Fruit fly (Drosophila melanogaster) whole organism, embryonic: ENCODE measurements around the gene yellow-f.

Source experiments
- Atf3 ChIP-seq: fragments of 200-800 bp; sonication (Bioruptor generic); optimal IDR thresholded peaks from 3 replicates; lab custom pipeline; 2016; ENCODE audit warnings: missing biosample characterization, missing genetic modification characterization
- B-H1 ChIP-seq: fragments of 200-800 bp; sonication (Bioruptor generic); IDR thresholded peaks from 3 replicates; pipeline ENCODE4 v1.3.6; 2022; ENCODE audit warnings: missing biosample characterization, missing genetic modification characterization
- B-H2 ChIP-seq: fragments of 200-800 bp; sonication (Bioruptor generic); optimal IDR thresholded peaks from 2 replicates; lab custom pipeline; 2018; ENCODE audit warnings: missing biosample characterization, mild to moderate bottlenecking, missing genetic modification characterization
- CG10979 ChIP-seq: fragments of 200-800 bp; sonication (Bioruptor generic); optimal IDR thresholded peaks from 2 replicates; lab custom pipeline; 2018; ENCODE audit warnings: missing biosample characterization, mild to moderate bottlenecking, missing genetic modification characterization, moderate library complexity
- CG11398 ChIP-seq: fragments of 200-800 bp; sonication (Bioruptor generic); optimal IDR thresholded peaks from 2 replicates; lab custom pipeline; 2016; ENCODE audit warnings: missing biosample characterization, missing genetic modification characterization
- CG12104 ChIP-seq: fragments of 200-800 bp; sonication (Bioruptor generic); optimal IDR thresholded peaks from 3 replicates; lab custom pipeline; 2016; ENCODE audit warnings: missing biosample characterization, missing genetic modification characterization
- CG12236 ChIP-seq: fragments of 200-800 bp; sonication (Bioruptor generic); optimal IDR thresholded peaks from 2 replicates; lab custom pipeline; 2016; ENCODE audit warnings: missing biosample characterization, missing genetic modification characterization
- CG13296 ChIP-seq: fragments of 200-800 bp; sonication (Bioruptor generic); optimal IDR thresholded peaks from 3 replicates; lab custom pipeline; 2018; ENCODE audit warnings: missing biosample characterization, mild to moderate bottlenecking, missing genetic modification characterization
- CG13894 ChIP-seq: fragments of 200-800 bp; sonication (Bioruptor generic); optimal IDR thresholded peaks from 3 replicates; lab custom pipeline; 2018; ENCODE audit warnings: missing biosample characterization, mild to moderate bottlenecking, missing genetic modification characterization, moderate library complexity
- CG14050 ChIP-seq: fragments of 200-800 bp; sonication (Bioruptor generic); IDR thresholded peaks from 3 replicates; pipeline ENCODE4 v1.3.6; 2022; ENCODE audit warnings: missing biosample characterization, missing genetic modification characterization
- CG1529 ChIP-seq: fragments of 200-800 bp; sonication (Bioruptor generic); optimal IDR thresholded peaks from 3 replicates; lab custom pipeline; 2018; ENCODE audit warnings: missing biosample characterization, missing genetic modification characterization
- CG1603 ChIP-seq: fragments of 200-800 bp; sonication (Bioruptor generic); optimal IDR thresholded peaks from 2 replicates; lab custom pipeline; 2019; ENCODE audit warnings: missing biosample characterization, mild to moderate bottlenecking, missing genetic modification characterization, moderate library complexity
- CG17802 ChIP-seq: fragments of 200-800 bp; sonication (Bioruptor generic); optimal IDR thresholded peaks from 2 replicates; lab custom pipeline; 2018; ENCODE audit warnings: missing biosample characterization, mild to moderate bottlenecking, missing genetic modification characterization, moderate library complexity
- CG18476 ChIP-seq: fragments of 200-800 bp; sonication (Bioruptor generic); optimal IDR thresholded peaks from 2 replicates; lab custom pipeline; 2016; ENCODE audit warnings: missing biosample characterization, mild to moderate bottlenecking, missing genetic modification characterization
- CG2129 ChIP-seq: fragments of 200-800 bp; sonication (Bioruptor generic); IDR thresholded peaks from 2 replicates; pipeline ENCODE4 v1.3.6; 2022; ENCODE audit warnings: missing biosample characterization, missing genetic modification characterization; ENCODE audit not compliant: partially characterized antibody
- CG31365 ChIP-seq: fragments of 200-800 bp; sonication (Bioruptor generic); optimal IDR thresholded peaks from 2 replicates; lab custom pipeline; 2018; ENCODE audit warnings: missing biosample characterization, mild to moderate bottlenecking, missing genetic modification characterization
- CG7271 ChIP-seq: fragments of 200-800 bp; sonication (Bioruptor generic); optimal IDR thresholded peaks from 2 replicates; lab custom pipeline; 2018; ENCODE audit warnings: missing biosample characterization, mild to moderate bottlenecking, missing genetic modification characterization, moderate library complexity
- CG7372 ChIP-seq: fragments of 200-800 bp; sonication (Bioruptor generic); IDR thresholded peaks from 2 replicates; pipeline ENCODE4 v1.3.6; 2022; ENCODE audit warnings: missing biosample characterization, missing genetic modification characterization
- Dek ChIP-seq: fragments of 200-800 bp; sonication (Bioruptor generic); optimal IDR thresholded peaks from 3 replicates; lab custom pipeline; 2019; ENCODE audit warnings: missing biosample characterization, mild to moderate bottlenecking, missing genetic modification characterization, moderate library complexity
- Ets97D ChIP-seq: fragments of 200-800 bp; sonication (Bioruptor generic); optimal IDR thresholded peaks from 3 replicates; lab custom pipeline; 2016; ENCODE audit warnings: missing biosample characterization, missing genetic modification characterization
- GATAe ChIP-seq: fragments of 200-800 bp; sonication (Bioruptor generic); conservative IDR thresholded peaks from 2 replicates; pipeline ENCODE4 v1.3.6; 2022; ENCODE audit warnings: missing biosample characterization, missing genetic modification characterization
- H15 ChIP-seq: fragments of 200-800 bp; sonication (Bioruptor generic); IDR thresholded peaks from 3 replicates; pipeline ENCODE4 v1.3.6; 2022; ENCODE audit warnings: missing biosample characterization, missing genetic modification characterization
- Hsf ChIP-seq: fragments of 200-800 bp; sonication (Bioruptor generic); optimal IDR thresholded peaks from 3 replicates; lab custom pipeline; 2016; ENCODE audit warnings: missing biosample characterization, missing genetic modification characterization
- Mrtf ChIP-seq: fragments of 200-800 bp; sonication (Bioruptor generic); IDR thresholded peaks from 3 replicates; pipeline ENCODE4 v1.3.6; 2022; ENCODE audit warnings: missing biosample characterization, missing genetic modification characterization
- NFAT ChIP-seq: fragments of 200-800 bp; sonication (Bioruptor generic); IDR thresholded peaks from 2 replicates; pipeline ENCODE4 v1.3.6; 2022; ENCODE audit warnings: missing biosample characterization, missing genetic modification characterization
- Nf-YB ChIP-seq: fragments of 200-800 bp; sonication (Bioruptor generic); optimal IDR thresholded peaks from 3 replicates; lab custom pipeline; 2019; ENCODE audit warnings: missing biosample characterization, mild to moderate bottlenecking, missing genetic modification characterization, moderate library complexity
- Oli ChIP-seq: fragments of 200-800 bp; sonication (Bioruptor generic); optimal IDR thresholded peaks from 2 replicates; lab custom pipeline; 2018; ENCODE audit warnings: missing biosample characterization, mild to moderate bottlenecking, missing genetic modification characterization, moderate library complexity
- Scr ChIP-seq: fragments of 200-800 bp; sonication (Bioruptor generic); IDR thresholded peaks from 2 replicates; pipeline ENCODE4 v1.3.6; 2022; ENCODE audit warnings: missing biosample characterization, missing genetic modification characterization; ENCODE audit not compliant: partially characterized antibody
- ab ChIP-seq: fragments of 200-800 bp; sonication (Bioruptor generic); optimal IDR thresholded peaks from 2 replicates; lab custom pipeline; 2016; ENCODE audit warnings: missing biosample characterization, missing genetic modification characterization
- al ChIP-seq: fragments of 200-800 bp; sonication (Bioruptor generic); IDR thresholded peaks from 2 replicates; pipeline ENCODE4 v1.3.6; 2022; ENCODE audit warnings: missing biosample characterization, missing genetic modification characterization
- bcd ChIP-seq: fragments of 200-800 bp; sonication (Bioruptor generic); optimal IDR thresholded peaks from 2 replicates; lab custom pipeline; 2017; ENCODE audit warnings: missing biosample characterization, mild to moderate bottlenecking, missing genetic modification characterization
- bowl ChIP-seq: fragments of 200-800 bp; sonication (Bioruptor generic); IDR thresholded peaks from 2 replicates; pipeline ENCODE4 v1.3.6; 2022; ENCODE audit warnings: missing biosample characterization, missing genetic modification characterization
- caup ChIP-seq: fragments of 200-800 bp; sonication (Bioruptor generic); optimal IDR thresholded peaks from 3 replicates; lab custom pipeline; 2017; ENCODE audit warnings: missing biosample characterization, mild to moderate bottlenecking, missing genetic modification characterization, moderate library complexity; ENCODE audit not compliant: severe bottlenecking
- chif ChIP-seq, 2 experiments: fragments of 200-800 bp; sonication (Bioruptor generic); optimal IDR thresholded peaks; 3 replicates each; lab custom pipeline; 2016; ENCODE audit warnings: missing biosample characterization in 2 of 2, missing genetic modification characterization in 2 of 2
- dysf ChIP-seq: fragments of 200-800 bp; sonication (Bioruptor generic); IDR thresholded peaks from 3 replicates; pipeline ENCODE4 v1.3.6; 2022; ENCODE audit warnings: missing biosample characterization, missing genetic modification characterization
- fd96Cb ChIP-seq: fragments of 200-800 bp; sonication (Bioruptor generic); optimal IDR thresholded peaks from 2 replicates; lab custom pipeline; 2018; ENCODE audit warnings: missing biosample characterization, mild to moderate bottlenecking, missing genetic modification characterization, moderate library complexity
- gro ChIP-seq: fragments of 200-800 bp; sonication (Bioruptor generic); optimal IDR thresholded peaks from 2 replicates; lab custom pipeline; 2016; ENCODE audit warnings: missing biosample characterization, missing genetic modification characterization
- ham ChIP-seq: fragments of 200-800 bp; sonication (Bioruptor generic); IDR thresholded peaks from 2 replicates; pipeline ENCODE4 v1.3.6; 2022; ENCODE audit warnings: missing biosample characterization, missing genetic modification characterization
- inv ChIP-seq: fragments of 200-800 bp; sonication (Bioruptor generic); IDR thresholded peaks from 2 replicates; pipeline ENCODE4 v1.3.6; 2022; ENCODE audit warnings: missing biosample characterization, missing genetic modification characterization; ENCODE audit not compliant: partially characterized antibody
- kah ChIP-seq: fragments of 200-800 bp; sonication (Bioruptor generic); optimal IDR thresholded peaks from 2 replicates; lab custom pipeline; 2018; ENCODE audit warnings: missing biosample characterization, mild to moderate bottlenecking, missing genetic modification characterization
- maf-S ChIP-seq: fragments of 200-800 bp; sonication (Bioruptor generic); optimal IDR thresholded peaks from 2 replicates; lab custom pipeline; 2016; ENCODE audit warnings: missing biosample characterization, missing genetic modification characterization
- org-1 ChIP-seq: fragments of 200-800 bp; sonication (Bioruptor generic); optimal IDR thresholded peaks from 2 replicates; lab custom pipeline; 2017; ENCODE audit warnings: missing biosample characterization, missing genetic modification characterization
- pfk ChIP-seq: fragments of 200-800 bp; sonication (Bioruptor generic); optimal IDR thresholded peaks from 2 replicates; lab custom pipeline; 2018; ENCODE audit warnings: missing biosample characterization, mild to moderate bottlenecking, missing genetic modification characterization, moderate library complexity
- ranshi ChIP-seq: fragments of 200-800 bp; sonication (Bioruptor generic); IDR thresholded peaks from 2 replicates; pipeline ENCODE4 v1.3.6; 2022; ENCODE audit warnings: missing biosample characterization, missing genetic modification characterization
- sens ChIP-seq: fragments of 200-800 bp; sonication (Bioruptor generic); peaks from one replicate; lab custom pipeline; 2016; ENCODE audit warnings: missing biosample characterization, missing genetic modification characterization
- sisA ChIP-seq: fragments of 200-800 bp; sonication (Bioruptor generic); IDR thresholded peaks from 2 replicates; pipeline ENCODE4 v1.3.6; 2022; ENCODE audit warnings: missing biosample characterization, missing genetic modification characterization
- twi ChIP-seq: fragments of 200-800 bp; optimal IDR thresholded peaks from 2 replicates; lab custom pipeline; 2019; ENCODE audit warnings: missing biosample characterization, mild to moderate bottlenecking, missing genetic modification characterization, moderate library complexity
- vnd ChIP-seq: fragments of 200-800 bp; sonication (Bioruptor generic); IDR thresholded peaks from 3 replicates; pipeline ENCODE4 v1.3.6; 2022; ENCODE audit warnings: missing biosample characterization, missing genetic modification characterization; ENCODE audit not compliant: partially characterized antibody
- zen2 ChIP-seq: fragments of 200-800 bp; sonication (Bioruptor generic); IDR thresholded peaks from 3 replicates; pipeline ENCODE4 v1.3.6; 2022; ENCODE audit warnings: missing biosample characterization, missing genetic modification characterization; ENCODE audit not compliant: partially characterized antibody

The yellow-f gene

dm6 chr3R:12981334-12982166 lies 11.5 kb downstream of the yellow-f start (continued):
- TF ChIP-seq B-H2 (GFP tag; lab: Kevin White, UChicago): no peak
- TF ChIP-seq CG12236 (GFP tag; lab: Kevin White, UChicago): no peak
- TF ChIP-seq org-1 (GFP tag; lab: Kevin White, UChicago): peak; percentile 37
- TF ChIP-seq Scr (GFP tag; lab: Robert Waterston, UW): no peak
- no peak for TF ChIP-seq CG11398 (GFP tag; lab: Kevin White, UChicago)
- peak; percentile 47 for TF ChIP-seq Nf-YB (GFP tag; lab: Kevin White, UChicago)
- peak; percentile 22 for TF ChIP-seq CG1603
- peak; percentile 27 for TF ChIP-seq caup (GFP tag; lab: Kevin White, UChicago)
- no peak for TF ChIP-seq CG13894 (tag; lab: Kevin White, UChicago)
- TF ChIP-seq CG14050 (GFP tag; lab: Robert Waterston, UW): no peak; the same call in 2 of the 3 replicates
- no peak for TF ChIP-seq twi (tag; lab: Kevin White, UChicago)
- peak; percentile 51 for TF ChIP-seq CG13296 (GFP tag; lab: Kevin White, UChicago)
- no peak for TF ChIP-seq pfk (GFP tag; lab: Kevin White, UChicago)
- peak; percentile 59; the same call in 1 of the 3 replicates for TF ChIP-seq Mrtf
- TF ChIP-seq fd96Cb (tag; lab: Kevin White, UChicago): peak; percentile 51
- TF ChIP-seq NFAT (GFP tag; lab: Robert Waterston, UW): 0 out of 2 replicates have a peak, but pooled peaks have one; percentile 13
- TF ChIP-seq zen2 (GFP tag; lab: Robert Waterston, UW): no peak
- peak; percentile 69 for TF ChIP-seq Oli (tag; lab: Kevin White, UChicago)
- peak; percentile 47; the same call in 1 of the 3 replicates for TF ChIP-seq B-H1 (GFP tag; lab: Robert Waterston, UW)
- TF ChIP-seq GATAe (GFP tag; lab: Robert Waterston, UW): no peak
- no peak for TF ChIP-seq CG7372 (GFP tag; lab: Robert Waterston, UW)
- peak; percentile 78 for TF ChIP-seq CG12104 (GFP tag; lab: Kevin White, UChicago)
- peak; percentile 71 for TF ChIP-seq dysf (GFP tag; lab: Robert Waterston, UW)
- no peak for TF ChIP-seq ab (GFP tag; lab: Kevin White, UChicago)
- TF ChIP-seq kah (GFP tag; lab: Kevin White, UChicago): no peak
- peak; percentile 71 for TF ChIP-seq bcd
- peak; percentile 57 for TF ChIP-seq sisA (GFP tag; lab: Robert Waterston, UW)
- TF ChIP-seq CG10979 (tag; lab: Kevin White, UChicago): peak; percentile 70
- no peak for TF ChIP-seq Dek
- no peak for TF ChIP-seq Ets97D (GFP tag; lab: Kevin White, UChicago)
- TF ChIP-seq chif (GFP tag; optimal IDR thresholded peaks at IDR 0.05; lab: Kevin White, UChicago): peak in 1 of 2 experiments; percentile 29
- no peak for TF ChIP-seq inv
- TF ChIP-seq ham (GFP tag; lab: Robert Waterston, UW): no peak
- peak; percentile 23 for TF ChIP-seq CG1529 (GFP tag; lab: Kevin White, UChicago)
- peak; percentile 11 for TF ChIP-seq CG7271
- no peak for TF ChIP-seq CG2129 (GFP tag; lab: Robert Waterston, UW)
- TF ChIP-seq ranshi (GFP tag; lab: Robert Waterston, UW): peak; percentile 41; the same call in 1 of the 2 replicates
- TF ChIP-seq vnd (GFP tag; lab: Robert Waterston, UW): no peak
- TF ChIP-seq maf-S: no peak
- TF ChIP-seq gro (GFP tag; lab: Kevin White, UChicago): no peak
- peak; percentile 44 for TF ChIP-seq Hsf (GFP tag; lab: Kevin White, UChicago)
- TF ChIP-seq bowl (GFP tag; lab: Robert Waterston, UW): no peak
- peak; percentile 44 for TF ChIP-seq Atf3 (GFP tag; lab: Kevin White, UChicago)
- no peak for TF ChIP-seq CG31365 (tag; lab: Kevin White, UChicago)
- TF ChIP-seq sens: peak; percentile 80
- TF ChIP-seq CG17802 (tag; lab: Kevin White, UChicago): no peak
- no peak for TF ChIP-seq H15 (GFP tag; lab: Robert Waterston, UW)
- TF ChIP-seq CG18476: peak; percentile 44
- TF ChIP-seq al (GFP tag; lab: Robert Waterston, UW): 0 out of 2 replicates have a peak, but pooled peaks have one; percentile 27
